Worm (Caenorhabditis elegans) whole organism, young adult: Measurements from ENCODE around the gene clec-256.

Experiments used
- B0019.2 ChIP-seq: fragments of 200-800 bp; sonication (Bioruptor generic); conservative IDR thresholded peaks from 2 replicates; pipeline ENCODE4 v1.3.6; 2022; ENCODE audit warnings: missing genetic modification reagents, missing genetic modification characterization, missing compliant biosample characterization
- D2030.7 ChIP-seq: fragments of 200-800 bp; sonication (Bioruptor generic); IDR thresholded peaks from 2 replicates; pipeline ENCODE4 v1.3.6; 2022; ENCODE audit warnings: missing genetic modification reagents, missing genetic modification characterization, missing compliant biosample characterization
- F10E7.11 ChIP-seq: sonication (generic microtip); optimal IDR thresholded peaks from 2 replicates; lab custom pipeline; 2017; ENCODE audit warnings: mild to moderate bottlenecking, missing genetic modification characterization, moderate library complexity, missing compliant biosample characterization
- F37B4.10 ChIP-seq: fragments of 200-800 bp; sonication (Bioruptor generic); IDR thresholded peaks from 2 replicates; pipeline ENCODE4 v1.3.6; 2022; ENCODE audit warnings: missing genetic modification characterization, missing compliant biosample characterization
- F49E8.2 ChIP-seq: sonication (generic microtip); optimal IDR thresholded peaks from 3 replicates; lab custom pipeline; 2017; ENCODE audit warnings: missing genetic modification characterization, mild to moderate bottlenecking, missing compliant biosample characterization, antibody characterized with exemption, moderate library complexity; ENCODE audit not compliant: insufficient read depth
- F52B5.7 ChIP-seq: sonication (generic microtip); optimal IDR thresholded peaks from 2 replicates; lab custom pipeline; 2016; ENCODE audit warnings: mild to moderate bottlenecking, missing genetic modification characterization, missing compliant biosample characterization
- K12H6.12 ChIP-seq: fragments of 200-800 bp; sonication (Bioruptor generic); optimal IDR thresholded peaks from 2 replicates; lab custom pipeline; 2018; ENCODE audit warnings: mild to moderate bottlenecking, missing genetic modification characterization, missing compliant biosample characterization
- Y56A3A.18 ChIP-seq: fragments of 200-800 bp; sonication (Bioruptor generic); IDR thresholded peaks from 2 replicates; pipeline ENCODE4 v1.3.6; 2022; ENCODE audit warnings: missing genetic modification reagents, missing genetic modification characterization, missing compliant biosample characterization
- cebp-1 ChIP-seq, 2 experiments: fragments of 200-800 bp in 1 of 2; sonication (Bioruptor generic) in 1 of 2; sonication (generic microtip) in 1 of 2; IDR thresholded peaks in 1 of 2; optimal IDR thresholded peaks in 1 of 2; 2 replicates each; pipeline versions ENCODE4 v1.3.6 to Lab custom; 2017 to 2022; ENCODE audit warnings: missing compliant biosample characterization in 2 of 2, missing genetic modification characterization in 2 of 2, mild to moderate bottlenecking in 1 of 2, missing genetic modification reagents in 1 of 2, moderate library complexity in 1 of 2
- ceh-27 ChIP-seq: fragments of 200-800 bp; sonication (Bioruptor generic); optimal IDR thresholded peaks from 2 replicates; lab custom pipeline; 2018; ENCODE audit warnings: mild to moderate bottlenecking, missing genetic modification characterization, moderate library complexity, missing compliant biosample characterization
- ceh-91 ChIP-seq: fragments of 200-800 bp; sonication (Bioruptor generic); IDR thresholded peaks from 2 replicates; pipeline ENCODE4 v1.3.6; 2022; ENCODE audit warnings: missing genetic modification reagents, missing genetic modification characterization, missing compliant biosample characterization
- chd-7 ChIP-seq: sonication (generic microtip); optimal IDR thresholded peaks from 2 replicates; lab custom pipeline; 2016; ENCODE audit warnings: mild to moderate bottlenecking, missing genetic modification characterization, moderate library complexity, missing compliant biosample characterization
- efl-1 ChIP-seq: fragments of 150-350 bp; optimal IDR thresholded peaks from 2 replicates; lab custom pipeline; 2014; ENCODE audit warnings: missing biosample characterization, missing genetic modification reagents, missing genetic modification characterization
- egl-18 ChIP-seq: fragments of 200-800 bp; sonication (Bioruptor generic); IDR thresholded peaks from 2 replicates; pipeline ENCODE4 v1.3.6; 2022; ENCODE audit warnings: missing genetic modification reagents, missing genetic modification characterization, missing compliant biosample characterization
- ekl-4 ChIP-seq: fragments of 200-800 bp; sonication (Bioruptor generic); IDR thresholded peaks from 2 replicates; pipeline ENCODE4 v1.3.6; 2022; ENCODE audit warnings: missing genetic modification reagents, missing genetic modification characterization, missing compliant biosample characterization
- fkh-3 ChIP-seq: sonication (generic microtip); optimal IDR thresholded peaks from 2 replicates; lab custom pipeline; 2016; ENCODE audit warnings: mild to moderate bottlenecking, missing genetic modification characterization, missing compliant biosample characterization
- hlh-12 ChIP-seq: sonication (generic microtip); optimal IDR thresholded peaks from 2 replicates; lab custom pipeline; 2016; ENCODE audit warnings: missing genetic modification characterization, missing compliant biosample characterization
- hmg-1.2 ChIP-seq: fragments of 200-800 bp; sonication (Bioruptor generic); IDR thresholded peaks from 2 replicates; pipeline ENCODE4 v1.3.6; 2022; ENCODE audit warnings: missing genetic modification reagents, missing genetic modification characterization, missing compliant biosample characterization
- madf-10 ChIP-seq: sonication (generic microtip); optimal IDR thresholded peaks from 2 replicates; lab custom pipeline; 2016; ENCODE audit warnings: mild to moderate bottlenecking, missing genetic modification characterization, missing compliant biosample characterization
- madf-6 ChIP-seq: fragments of 200-800 bp; sonication (Bioruptor generic); IDR thresholded peaks from 2 replicates; pipeline ENCODE4 v1.3.6; 2022; ENCODE audit warnings: missing genetic modification reagents, missing genetic modification characterization, missing compliant biosample characterization
- madf-8 ChIP-seq: fragments of 200-800 bp; sonication (Bioruptor generic); conservative IDR thresholded peaks from 2 replicates; pipeline ENCODE4 v1.3.6; 2022; ENCODE audit warnings: missing genetic modification reagents, missing genetic modification characterization, missing compliant biosample characterization
- mxl-1 ChIP-seq: sonication (generic microtip); optimal IDR thresholded peaks from 2 replicates; lab custom pipeline; 2016; ENCODE audit warnings: missing genetic modification characterization, missing compliant biosample characterization
- nhr-80 ChIP-seq: sonication (generic microtip); optimal IDR thresholded peaks from 2 replicates; lab custom pipeline; 2016; ENCODE audit warnings: missing genetic modification characterization, missing compliant biosample characterization
- pbrm-1 ChIP-seq: fragments of 200-800 bp; sonication (Bioruptor generic); IDR thresholded peaks from 2 replicates; pipeline ENCODE4 v1.3.6; 2022; ENCODE audit warnings: missing genetic modification reagents, missing genetic modification characterization, missing compliant biosample characterization
- rpc-1 ChIP-seq, 2 experiments: fragments of 150-350 bp in 1 of 2; sonication (generic microtip) in 1 of 2; optimal IDR thresholded peaks; 2 replicates each; lab custom pipeline; 2014 to 2018; ENCODE audit warnings: missing biosample characterization in 1 of 2, missing genetic modification characterization in 1 of 2, missing genetic modification reagents in 1 of 2, missing genotype in 1 of 2
- snpc-4 ChIP-seq, 5 experiments: fragments of 150-350 bp in 1 of 5; sonication (generic microtip) in 4 of 5; optimal IDR thresholded peaks; 2 replicates each; lab custom pipeline; 2014 to 2018; ENCODE audit warnings: missing genetic modification characterization in 5 of 5, missing biosample characterization in 3 of 5, antibody characterized with exemption in 2 of 5, mild to moderate bottlenecking in 2 of 5, missing compliant biosample characterization in 2 of 5, missing genotype in 2 of 5, moderate library complexity in 2 of 5, missing genetic modification reagents in 1 of 5
- somi-1 ChIP-seq: fragments of 200-800 bp; sonication (Bioruptor generic); optimal IDR thresholded peaks from 2 replicates; lab custom pipeline; 2018; ENCODE audit warnings: mild to moderate bottlenecking, missing genetic modification characterization, missing compliant biosample characterization
- unc-62 ChIP-seq: fragments of 150-350 bp; optimal IDR thresholded peaks from 2 replicates; lab custom pipeline; 2014; ENCODE audit warnings: missing biosample characterization, missing genetic modification reagents, missing genetic modification characterization
- zim-3 ChIP-seq: sonication (generic microtip); optimal IDR thresholded peaks from 2 replicates; lab custom pipeline; 2017; ENCODE audit warnings: mild to moderate bottlenecking, missing genetic modification characterization, moderate library complexity, missing compliant biosample characterization
- ztf-18 ChIP-seq: sonication (generic microtip); optimal IDR thresholded peaks from 2 replicates; lab custom pipeline; 2016; ENCODE audit warnings: missing genotype, mild to moderate bottlenecking, missing genetic modification characterization, missing compliant biosample characterization
- ztf-25 ChIP-seq: fragments of 200-800 bp; sonication (Bioruptor generic); IDR thresholded peaks from 2 replicates; pipeline ENCODE4 v1.3.6; 2022; ENCODE audit warnings: missing genetic modification reagents, missing genetic modification characterization, missing compliant biosample characterization

Gene clec-256

ce11 chrV:18790658-18791057 is 19.2 kb downstream of the clec-256 start, which contains the start of gene nhr-231:
Gene nhr-231 (plus strand): TSS chrV:18790958.
- TF ChIP-seq F52B5.7 (tag; lab: Kevin White, UChicago) (no peak), K12H6.12 (tag; lab: Kevin White, UChicago) (no peak), F49E8.2 (tag; lab: Kevin White, UChicago) (no peak), cebp-1 (GFP tag; IDR thresholded peaks at IDR 0.05; lab: Robert Waterston, UW) (no peak), cebp-1 (tag; optimal IDR thresholded peaks at IDR 0.05; lab: Kevin White, UChicago) (peak; percentile 14)

ce11 chrV:18800811-18801210 is 29.3 kb downstream of the clec-256 start, which contains the start of gene nhr-170:
Gene nhr-170 (minus strand): TSS chrV:18800826.
- no peak for TF ChIP-seq ceh-27 (GFP tag; lab: Kevin White, UChicago)
- peak; percentile 17 for TF ChIP-seq nhr-80 (tag; lab: Kevin White, UChicago)

ce11 chrV:18802077-18802476 is 30.6 kb downstream of the clec-256 start, which contains the start of gene C54E10.11:
Gene C54E10.11 (minus strand): TSS chrV:18802177.
- TF ChIP-seq rpc-1 (optimal IDR thresholded peaks at IDR 0.05; lab: Kevin White, UChicago) = no peak
- no peak for TF ChIP-seq rpc-1 (tag; optimal IDR thresholded peaks at IDR 0.05; lab: Kevin White, UChicago)
- TF ChIP-seq madf-10 (tag; lab: Kevin White, UChicago) = no peak
- TF ChIP-seq Y56A3A.18 (GFP tag; lab: Robert Waterston, UW) = no peak
- no peak for TF ChIP-seq madf-6 (GFP tag; lab: Robert Waterston, UW)
- TF ChIP-seq ztf-18 (tag; lab: Kevin White, UChicago) = no peak
- TF ChIP-seq somi-1 (GFP tag; lab: Kevin White, UChicago) = no peak
- no peak for TF ChIP-seq chd-7 (tag; lab: Kevin White, UChicago)
- TF ChIP-seq F10E7.11 = no peak

- no peak for TF ChIP-seq fkh-3
- no peak for TF ChIP-seq D2030.7 (GFP tag; lab: Robert Waterston, UW)
- no peak for TF ChIP-seq F37B4.10 (GFP tag; lab: Robert Waterston, UW)
- no peak for TF ChIP-seq K12H6.12 (tag; lab: Kevin White, UChicago)
- no peak for TF ChIP-seq ekl-4
- no peak for TF ChIP-seq madf-10 (tag; lab: Kevin White, UChicago)
- no peak for TF ChIP-seq egl-18 (GFP tag; lab: Robert Waterston, UW)
- TF ChIP-seq pbrm-1 (GFP tag; lab: Robert Waterston, UW) = no peak
- TF ChIP-seq B0019.2 (GFP tag; lab: Robert Waterston, UW) = no peak
Measured at ce11 chrV:18803260-18803659, 31.8 kb downstream of the clec-256 start, which contains the start of gene C54E10.10. Gene C54E10.10 (minus strand): TSS chrV:18803360.

- TF ChIP-seq zim-3 = no peak
- TF ChIP-seq unc-62 (GFP tag; lab: Kevin White, UChicago) = no peak
- no peak for TF ChIP-seq ceh-91
- no peak for TF ChIP-seq hlh-12 (tag; lab: Kevin White, UChicago)
- no peak for TF ChIP-seq nhr-80 (tag; lab: Kevin White, UChicago)
- no peak for TF ChIP-seq ceh-27 (GFP tag; lab: Kevin White, UChicago)
- no peak for TF ChIP-seq snpc-4 (GFP tag; optimal IDR thresholded peaks at IDR 0.05; lab: Kevin White, UChicago)
- TF ChIP-seq snpc-4 (tag; optimal IDR thresholded peaks at IDR 0.05; lab: Kevin White, UChicago) = no peak
- no peak for TF ChIP-seq ztf-25 (GFP tag; lab: Robert Waterston, UW)
- no peak for TF ChIP-seq efl-1 (GFP tag; lab: Kevin White, UChicago)
- no peak for TF ChIP-seq madf-8 (GFP tag; lab: Robert Waterston, UW)
- TF ChIP-seq F49E8.2 (tag; lab: Kevin White, UChicago) = no peak
- no peak for TF ChIP-seq hmg-1.2 (GFP tag; lab: Robert Waterston, UW)
- no peak for TF ChIP-seq mxl-1 (tag; lab: Kevin White, UChicago)
- TF ChIP-seq egl-18 (GFP tag; lab: Robert Waterston, UW) = no peak
Measured at ce11 chrV:18806409-18806808, 34.9 kb downstream of the clec-256 start, which contains the start of gene sri-10. Gene sri-10 (minus strand): TSS chrV:18806509.
